Worm (Caenorhabditis elegans) whole organism, L4 larva: Measurements from ENCODE around the gene nimk-1.
A peak's percentile ranks its signal among the peaks of the same experiment; 100 is the strongest.

ENCODE experiments used
- F44E2.7 ChIP-seq: fragments of 200-800 bp; sonication (Bioruptor generic); IDR thresholded peaks from 2 replicates; pipeline ENCODE4 v2.1.2; 2022; ENCODE audit warnings: missing genetic modification characterization, missing compliant biosample characterization
- F49E8.2 ChIP-seq: sonication (generic microtip); optimal IDR thresholded peaks from 2 replicates; lab custom pipeline; 2016; ENCODE audit warnings: missing compliant biosample characterization, mild to moderate bottlenecking, missing genetic modification characterization, borderline replicate concordance
- R02D3.7 ChIP-seq: fragments of 150-350 bp; sonication (generic microtip); optimal IDR thresholded peaks from 3 replicates; lab custom pipeline; 2014; ENCODE audit warnings: missing biosample characterization, missing genetic modification characterization
- Y48G9A.11 ChIP-seq: fragments of 200-800 bp; sonication (Bioruptor generic); IDR thresholded peaks from 2 replicates; pipeline ENCODE4 v1.3.6; 2022; ENCODE audit warnings: missing genetic modification reagents, missing genetic modification characterization, missing compliant biosample characterization
- aly-2 ChIP-seq: sonication (generic microtip); optimal IDR thresholded peaks from 2 replicates; lab custom pipeline; 2018; ENCODE audit warnings: missing biosample characterization, missing genetic modification characterization
- attf-4 ChIP-seq: sonication (generic microtip); optimal IDR thresholded peaks from 3 replicates; lab custom pipeline; 2017; ENCODE audit warnings: missing biosample characterization, missing genetic modification characterization
- ceh-20 ChIP-seq: fragments of 200-800 bp; sonication (Bioruptor generic); IDR thresholded peaks from 2 replicates; pipeline ENCODE4 v1.3.6; 2022; ENCODE audit warnings: missing genetic modification reagents, missing genetic modification characterization, missing compliant biosample characterization
- ceh-28 ChIP-seq: fragments of 150-350 bp; optimal IDR thresholded peaks from 2 replicates; lab custom pipeline; 2014; ENCODE audit warnings: missing biosample characterization, missing genetic modification reagents, missing genetic modification characterization
- ceh-44 ChIP-seq: fragments of 200-800 bp; sonication (Bioruptor generic); IDR thresholded peaks from 2 replicates; pipeline ENCODE4 v1.3.6; 2022; ENCODE audit warnings: missing genetic modification reagents, missing genetic modification characterization, missing compliant biosample characterization
- cey-2 ChIP-seq: sonication (generic microtip); optimal IDR thresholded peaks from 3 replicates; lab custom pipeline; 2017; ENCODE audit warnings: missing genetic modification characterization, mild to moderate bottlenecking, missing compliant biosample characterization, antibody characterized with exemption, borderline replicate concordance; ENCODE audit not compliant: insufficient read depth
- ctbp-1 ChIP-seq: fragments of 200-800 bp; sonication (Bioruptor generic); IDR thresholded peaks from 2 replicates; pipeline ENCODE4 v1.3.6; 2022; ENCODE audit warnings: missing genetic modification reagents, missing genetic modification characterization, missing compliant biosample characterization
- daf-8 ChIP-seq: fragments of 200-800 bp; sonication (Bioruptor generic); IDR thresholded peaks from 2 replicates; pipeline ENCODE4 v1.3.6; 2022; ENCODE audit warnings: missing genetic modification characterization, missing compliant biosample characterization
- dmd-8 ChIP-seq: fragments of 200-800 bp; sonication (Bioruptor generic); IDR thresholded peaks from 2 replicates; pipeline ENCODE4 v1.3.6; 2022; ENCODE audit warnings: missing genetic modification characterization, missing compliant biosample characterization
- dpl-1 ChIP-seq: fragments of 150-350 bp; optimal IDR thresholded peaks from 2 replicates; lab custom pipeline; 2014; ENCODE audit warnings: missing biosample characterization, missing genetic modification reagents, missing genetic modification characterization
- egl-27 ChIP-seq: sonication (generic microtip); optimal IDR thresholded peaks from 3 replicates; lab custom pipeline; 2017; ENCODE audit warnings: missing biosample characterization, missing genetic modification reagents, missing genetic modification characterization
- egl-43 ChIP-seq: fragments of 200-800 bp; sonication (Bioruptor generic); IDR thresholded peaks from 2 replicates; pipeline ENCODE4 v1.3.6; 2022; ENCODE audit warnings: missing genetic modification reagents, missing genetic modification characterization, missing compliant biosample characterization
- gei-8 ChIP-seq: fragments of 200-800 bp; sonication (Bioruptor generic); optimal IDR thresholded peaks from 2 replicates; lab custom pipeline; 2018; ENCODE audit warnings: mild to moderate bottlenecking, missing genetic modification characterization, missing compliant biosample characterization
- lin-1 ChIP-seq: fragments of 200-800 bp; sonication (Bioruptor generic); IDR thresholded peaks from 2 replicates; pipeline ENCODE4 v1.3.6; 2022; ENCODE audit warnings: missing genetic modification reagents, missing genetic modification characterization, missing compliant biosample characterization
- lin-13 ChIP-seq: fragments of 150-350 bp; optimal IDR thresholded peaks from 2 replicates; lab custom pipeline; 2014; ENCODE audit warnings: missing biosample characterization, missing genetic modification reagents, missing genetic modification characterization
- lin-39 ChIP-seq: fragments of 150-350 bp; optimal IDR thresholded peaks from 2 replicates; lab custom pipeline; 2014; ENCODE audit warnings: missing biosample characterization, missing genetic modification reagents, missing genetic modification characterization
- madf-5 ChIP-seq, 2 experiments: fragments of 200-800 bp; sonication (Bioruptor generic); IDR thresholded peaks; 2 replicates each; pipeline ENCODE4 v1.3.6; 2022; ENCODE audit warnings: missing compliant biosample characterization in 2 of 2, missing genetic modification characterization in 2 of 2
- mxl-2 ChIP-seq: fragments of 200-800 bp; sonication (Bioruptor generic); conservative IDR thresholded peaks from 2 replicates; pipeline ENCODE4 v1.3.6; 2022; ENCODE audit warnings: missing genetic modification reagents, missing genetic modification characterization, missing compliant biosample characterization
- mxl-3 ChIP-seq: fragments of 200-800 bp; sonication (Bioruptor generic); optimal IDR thresholded peaks from 2 replicates; lab custom pipeline; 2018; ENCODE audit warnings: mild to moderate bottlenecking, missing genetic modification characterization, missing compliant biosample characterization
- nhr-10 ChIP-seq: fragments of 150-350 bp; optimal IDR thresholded peaks from 2 replicates; lab custom pipeline; 2014; ENCODE audit warnings: missing biosample characterization, missing genetic modification characterization
- nhr-102 ChIP-seq: sonication (generic microtip); optimal IDR thresholded peaks from 2 replicates; lab custom pipeline; 2016; ENCODE audit warnings: mild to moderate bottlenecking, missing genetic modification characterization, moderate library complexity, missing compliant biosample characterization
- nhr-111 ChIP-seq: fragments of 200-800 bp; sonication (Bioruptor generic); optimal IDR thresholded peaks from 2 replicates; lab custom pipeline; 2018; ENCODE audit warnings: mild to moderate bottlenecking, missing genetic modification characterization, missing compliant biosample characterization
- nhr-25 ChIP-seq: sonication (generic microtip); optimal IDR thresholded peaks from 2 replicates; lab custom pipeline; 2017; ENCODE audit warnings: missing genetic modification characterization, mild to moderate bottlenecking, missing compliant biosample characterization, antibody characterized with exemption, moderate library complexity, borderline replicate concordance; ENCODE audit not compliant: insufficient read depth
- nhr-28 ChIP-seq: fragments of 150-350 bp; optimal IDR thresholded peaks from 2 replicates; lab custom pipeline; 2014; ENCODE audit warnings: missing biosample characterization, missing genetic modification characterization
- nhr-48 ChIP-seq: sonication (generic microtip); optimal IDR thresholded peaks from 2 replicates; lab custom pipeline; 2016; ENCODE audit warnings: mild to moderate bottlenecking, missing genetic modification characterization, missing compliant biosample characterization
- pqm-1 ChIP-seq: sonication (generic microtip); optimal IDR thresholded peaks from 2 replicates; lab custom pipeline; 2017; ENCODE audit warnings: missing biosample characterization, missing genetic modification characterization
- saeg-2 ChIP-seq: fragments of 200-800 bp; sonication (Bioruptor generic); IDR thresholded peaks from 2 replicates; pipeline ENCODE4 v1.3.6; 2022; ENCODE audit warnings: missing genetic modification reagents, missing genetic modification characterization, missing compliant biosample characterization
- skn-1 ChIP-seq: fragments of 150-350 bp; optimal IDR thresholded peaks from 2 replicates; lab custom pipeline; 2014; ENCODE audit warnings: missing biosample characterization, missing genetic modification characterization
- snpc-4 ChIP-seq: fragments of 150-350 bp; optimal IDR thresholded peaks from 2 replicates; lab custom pipeline; 2014; ENCODE audit warnings: missing biosample characterization, missing genetic modification characterization
- tag-97 ChIP-seq: fragments of 200-800 bp; sonication (Bioruptor generic); IDR thresholded peaks from 2 replicates; pipeline ENCODE4 v1.3.6; 2022; ENCODE audit warnings: missing genetic modification characterization, missing compliant biosample characterization
- tra-1 ChIP-seq: fragments of 200-800 bp; sonication (Bioruptor generic); IDR thresholded peaks from 2 replicates; pipeline ENCODE4 v1.3.6; 2022; ENCODE audit warnings: missing genetic modification reagents, missing genetic modification characterization, missing compliant biosample characterization
- unc-130 ChIP-seq: sonication (generic microtip); optimal IDR thresholded peaks from 2 replicates; lab custom pipeline; 2016; ENCODE audit warnings: missing genetic modification reagents, missing genetic modification characterization, missing compliant biosample characterization
- unc-62 ChIP-seq, 3 experiments: fragments of 150-350 bp in 1 of 3; sonication (generic microtip); optimal IDR thresholded peaks in 2 of 3; peaks in 1 of 3; 1 replicate in 1 of 3; 2 replicates in 2 of 3; lab custom pipeline; 2014 to 2017; ENCODE audit warnings: missing biosample characterization in 3 of 3, missing genetic modification characterization in 3 of 3, missing genetic modification reagents in 3 of 3, missing genotype in 1 of 3
- ztf-11 ChIP-seq: fragments of 150-350 bp; optimal IDR thresholded peaks from 2 replicates; lab custom pipeline; 2014; ENCODE audit warnings: missing biosample characterization, missing genetic modification characterization

The nimk-1 gene

DNA sequence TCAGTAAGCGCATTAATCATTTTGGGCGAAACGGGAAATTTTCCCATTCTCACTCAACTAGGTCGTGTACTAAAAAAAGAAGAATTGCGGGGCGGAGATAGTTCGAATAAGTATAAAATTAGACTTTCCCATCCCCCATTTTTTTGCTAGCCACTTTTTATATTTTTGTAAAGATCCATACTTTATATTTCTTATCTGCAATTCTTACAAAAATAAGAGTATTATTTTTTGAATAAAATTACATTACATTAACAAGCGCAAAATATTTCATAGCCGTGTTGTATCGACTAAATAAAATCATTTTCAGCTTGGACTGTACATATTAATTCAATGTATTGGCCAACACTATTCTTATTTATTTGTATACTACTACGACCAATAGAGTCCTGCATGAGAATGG is 20.0 kb downstream of the nimk-1 start, which contains the start of gene F49C5.11:
TSS of gene F49C5.11 (plus strand) at position 301 of the 400 bp plus-strand sequence.
- no peak for TF ChIP-seq aly-2 (tag; lab: Kevin White, UChicago)
- no peak for TF ChIP-seq madf-5 (GFP tag; IDR thresholded peaks at IDR 0.05; lab: Robert Waterston, UW)
- no peak for TF ChIP-seq lin-39 (tag; lab: Kevin White, UChicago)
- TF ChIP-seq dmd-8 (GFP tag; lab: Robert Waterston, UW), result no peak
- no peak for TF ChIP-seq egl-27 (tag; lab: Kevin White, UChicago)
- TF ChIP-seq unc-62 (GFP tag; optimal IDR thresholded peaks at IDR 0.05 in 1 of 2; lab: Kevin White, UChicago), result peak in 1 of 2 experiments; percentile 89
- no peak for TF ChIP-seq unc-62 (tag; optimal IDR thresholded peaks at IDR 0.05; lab: Kevin White, UChicago)
- no peak for TF ChIP-seq nhr-25 (tag; lab: Kevin White, UChicago)
- no peak for TF ChIP-seq daf-8 (GFP tag; lab: Robert Waterston, UW)

DNA sequence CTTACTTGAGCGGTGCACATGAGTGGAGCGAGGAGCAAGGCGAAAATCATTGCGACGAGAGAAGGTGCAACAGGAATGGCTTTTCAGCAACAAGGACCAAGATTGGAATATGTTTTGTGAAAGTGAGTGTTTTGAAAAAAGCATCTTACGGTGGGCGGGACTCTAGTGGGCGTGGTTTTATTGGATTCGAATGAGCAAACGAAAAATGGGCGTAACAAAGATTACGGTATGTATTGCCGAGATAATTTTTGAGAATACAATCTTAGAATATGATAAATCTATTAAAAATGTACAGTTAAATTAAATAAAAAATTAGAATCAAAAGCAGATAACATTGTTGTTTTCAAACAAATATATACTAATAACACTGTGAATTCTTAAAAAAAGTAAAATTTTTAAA is 24.7 kb downstream of the nimk-1 start, which contains the start of gene F49C5.12:
TSS of gene F49C5.12 (minus strand) at position 101 of the 400 bp plus-strand sequence.
- TF ChIP-seq lin-13 (GFP tag; lab: Kevin White, UChicago), result no peak
- no peak for TF ChIP-seq nhr-10
- no peak for TF ChIP-seq nhr-48 (tag; lab: Kevin White, UChicago)
- no peak for TF ChIP-seq pqm-1 (tag; lab: Kevin White, UChicago)
- TF ChIP-seq F49E8.2 (tag; lab: Kevin White, UChicago), result no peak
- TF ChIP-seq snpc-4, result no peak

DNA sequence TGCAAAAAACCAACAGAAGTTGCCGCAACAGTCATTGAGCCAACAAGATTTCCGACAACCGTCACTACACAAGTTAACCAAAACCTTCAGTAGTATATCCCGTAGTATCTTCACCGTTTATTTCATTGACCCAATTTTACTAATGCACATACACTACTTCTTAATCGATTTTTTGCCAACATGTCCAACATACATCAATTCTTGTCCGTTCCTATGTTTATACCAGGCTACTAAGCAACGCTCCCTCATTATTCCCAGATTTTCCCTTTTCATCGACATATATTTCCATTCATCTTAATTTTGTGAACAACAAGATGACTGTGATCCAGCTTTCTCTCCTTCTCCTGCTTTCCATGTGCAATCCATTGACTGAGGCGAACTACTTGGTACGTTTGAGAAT is 30.3 kb downstream of the nimk-1 start, which contains the start of gene F49C5.7:
TSS of gene F49C5.7 (plus strand) at position 301 of the 400 bp plus-strand sequence.
- TF ChIP-seq gei-8, result no peak
- TF ChIP-seq F44E2.7 (GFP tag; lab: Robert Waterston, UW), result no peak
- no peak for TF ChIP-seq tag-97

DNA sequence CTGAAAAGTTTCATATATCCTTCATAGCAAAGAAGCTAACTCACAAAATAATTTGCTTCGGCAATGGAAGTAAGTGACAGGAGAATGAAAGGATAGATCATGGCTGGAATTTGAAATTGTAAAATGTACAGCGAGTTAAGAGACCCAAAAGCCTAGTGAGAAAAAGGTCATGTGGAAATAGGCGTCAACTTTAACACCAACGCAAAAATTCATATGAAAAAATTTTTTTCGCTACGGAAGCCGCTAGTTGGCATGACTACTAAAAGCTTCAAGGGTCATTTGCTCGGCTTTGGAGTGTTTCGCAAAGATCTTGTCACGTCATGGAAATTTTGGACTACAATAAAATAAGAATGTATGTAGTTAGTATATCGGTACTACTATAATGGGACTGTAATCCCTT is 35.0 kb downstream of the nimk-1 start, which contains the start of gene Y38E10A.1:
TSS of gene Y38E10A.1 (minus strand) at position 101 of the 400 bp plus-strand sequence.
- TF ChIP-seq tag-97, result no peak
- TF ChIP-seq nhr-102 (tag; lab: Kevin White, UChicago), result no peak
- TF ChIP-seq saeg-2 (GFP tag; lab: Robert Waterston, UW), result no peak
- no peak for TF ChIP-seq attf-4
- TF ChIP-seq lin-1, result no peak
- TF ChIP-seq unc-130 (GFP tag; lab: Kevin White, UChicago), result no peak
- TF ChIP-seq dpl-1 (GFP tag; lab: Kevin White, UChicago), result no peak
- no peak for TF ChIP-seq ceh-20
- no peak for TF ChIP-seq ztf-11 (tag; lab: Kevin White, UChicago)
- TF ChIP-seq mxl-3 (GFP tag; lab: Kevin White, UChicago), result no peak
- TF ChIP-seq egl-27 (tag; lab: Kevin White, UChicago), result no peak
- TF ChIP-seq egl-43 (GFP tag; lab: Robert Waterston, UW), result no peak
- TF ChIP-seq mxl-2 (GFP tag; lab: Robert Waterston, UW), result no peak
- TF ChIP-seq snpc-4, result no peak
- TF ChIP-seq R02D3.7 (tag; lab: Kevin White, UChicago), result no peak
- TF ChIP-seq ctbp-1 (GFP tag; lab: Robert Waterston, UW), result no peak
- no peak for TF ChIP-seq cey-2
- no peak for TF ChIP-seq nhr-48 (tag; lab: Kevin White, UChicago)

DNA sequence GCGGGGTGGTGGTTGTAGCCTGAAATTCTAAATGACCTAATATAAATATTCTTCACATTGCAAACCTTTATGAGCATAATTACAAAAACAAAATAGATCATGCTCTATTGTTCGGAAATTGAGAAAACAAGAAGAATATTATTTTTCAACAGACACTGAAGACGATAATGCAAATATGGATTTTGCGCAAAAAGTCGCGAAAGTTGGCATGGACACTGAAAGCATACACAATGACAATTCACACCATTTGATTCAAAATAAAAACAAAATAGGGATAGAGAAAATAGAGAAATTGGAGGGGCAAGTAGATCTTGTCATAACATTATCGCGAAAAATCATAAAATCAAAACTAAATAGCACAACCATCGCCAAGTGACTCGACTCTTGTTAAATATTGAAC is 37.2 kb downstream of the nimk-1 start, which contains the start of gene Y38E10A.35:
TSS of gene Y38E10A.35 (minus strand) at position 101 of the 400 bp plus-strand sequence.
- no peak for TF ChIP-seq ceh-44 (GFP tag; lab: Robert Waterston, UW)
- no peak for TF ChIP-seq madf-5 (GFP tag; IDR thresholded peaks at IDR 0.05; lab: Robert Waterston, UW)
- no peak for TF ChIP-seq nhr-25 (tag; lab: Kevin White, UChicago)
- TF ChIP-seq nhr-28, result no peak
- TF ChIP-seq tra-1 (GFP tag; lab: Robert Waterston, UW), result no peak
- TF ChIP-seq nhr-111 (GFP tag; lab: Kevin White, UChicago), result no peak
- no peak for TF ChIP-seq skn-1
- no peak for TF ChIP-seq Y48G9A.11 (GFP tag; lab: Robert Waterston, UW)
- no peak for TF ChIP-seq pqm-1 (tag; lab: Kevin White, UChicago)
- TF ChIP-seq nhr-48 (tag; lab: Kevin White, UChicago), result no peak
- TF ChIP-seq ceh-28 (tag; lab: Kevin White, UChicago), result no peak
